Worm (Caenorhabditis elegans) whole organism, midembryonic: ENCODE data around the gene srsy-2.
A peak's percentile ranks its signal among the peaks of the same experiment; 100 is the strongest.

Experiments used
- T22C8.4 ChIP-seq: fragments of 200-800 bp; sonication (Bioruptor generic); IDR thresholded peaks from 2 replicates; pipeline ENCODE4 v1.3.6; 2022; ENCODE audit warnings: missing genetic modification characterization, missing compliant biosample characterization
- cog-1 ChIP-seq: sonication (generic microtip); optimal IDR thresholded peaks from 2 replicates; lab custom pipeline; 2016; ENCODE audit warnings: missing genetic modification characterization, missing compliant biosample characterization
- flt-1 ChIP-seq: fragments of 200-800 bp; sonication (Bioruptor generic); IDR thresholded peaks from 2 replicates; pipeline ENCODE4 v1.3.6; 2022; ENCODE audit warnings: missing genetic modification characterization, missing compliant biosample characterization
- klf-2 ChIP-seq: fragments of 200-800 bp; sonication (Bioruptor generic); conservative IDR thresholded peaks from 2 replicates; pipeline ENCODE4 v1.3.6; 2022; ENCODE audit warnings: missing genetic modification reagents, missing genetic modification characterization, missing compliant biosample characterization
- med-1 ChIP-seq: sonication (generic microtip); optimal IDR thresholded peaks from 2 replicates; lab custom pipeline; 2017; ENCODE audit warnings: missing genetic modification characterization, mild to moderate bottlenecking, missing compliant biosample characterization, antibody characterized with exemption, missing genetic modification reagents; ENCODE audit not compliant: insufficient read depth
- ref-1 ChIP-seq: fragments of 200-800 bp; sonication (Bioruptor generic); conservative IDR thresholded peaks from 2 replicates; pipeline ENCODE4 v1.3.6; 2022; ENCODE audit warnings: missing genetic modification reagents, missing genetic modification characterization, missing compliant biosample characterization
- tab-1 ChIP-seq: fragments of 200-800 bp; sonication (Bioruptor generic); IDR thresholded peaks from 2 replicates; pipeline ENCODE4 v1.3.6; 2022; ENCODE audit warnings: missing genetic modification characterization, missing compliant biosample characterization
- ztf-29 ChIP-seq: fragments of 200-800 bp; sonication (Bioruptor generic); IDR thresholded peaks from 2 replicates; pipeline ENCODE4 v1.3.6; 2022; ENCODE audit warnings: missing genetic modification reagents, missing genetic modification characterization, missing compliant biosample characterization

ce11 chrII:6196875-6197274, 30.0 kb downstream of the srsy-2 start, which contains the start of the genes rbmx-2 and C30B5.2:
- TF ChIP-seq klf-2 (GFP tag; lab: Robert Waterston, UW) = no peak
- no peak for TF ChIP-seq flt-1 (GFP tag; lab: Robert Waterston, UW)
- peak; percentile 62 for TF ChIP-seq T22C8.4
- no peak for TF ChIP-seq cog-1 (tag; lab: Kevin White, UChicago)
- TF ChIP-seq med-1 (GFP tag; lab: Kevin White, UChicago) = no peak
- TF ChIP-seq ztf-29 (GFP tag; lab: Robert Waterston, UW) = no peak
- TF ChIP-seq ref-1 = no peak
- no peak for TF ChIP-seq tab-1 (GFP tag; lab: Robert Waterston, UW)
